Worm (Caenorhabditis elegans): ENCODE data around the gene ZK792.1.

DNA sequence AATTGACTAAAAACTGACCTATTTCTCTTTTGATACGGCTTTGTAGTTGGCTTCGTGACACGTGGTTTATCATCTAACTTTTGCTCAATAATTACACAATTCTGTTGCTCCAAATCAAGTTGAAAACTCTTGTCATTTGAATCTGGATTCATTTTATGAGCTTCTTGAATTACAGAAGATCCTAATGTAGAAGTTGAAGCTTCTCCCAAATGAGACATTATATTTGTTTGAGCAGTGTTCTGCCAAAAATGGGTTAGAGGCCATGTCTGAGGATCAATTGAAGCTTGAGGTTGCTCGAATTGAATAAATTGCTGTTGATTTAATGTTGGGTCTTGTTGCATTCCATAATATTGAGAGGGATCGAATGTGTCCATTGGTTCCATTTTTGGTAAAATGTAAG, 37.9 kb downstream of the ZK792.1 start:
- no peak for TF ChIP-seq klf-2 (GFP tag; conservative IDR thresholded peaks at IDR 0.05)
- TF ChIP-seq tab-1 (GFP tag; IDR thresholded peaks at IDR 0.05): no peak
- TF ChIP-seq cog-1 (tag; optimal IDR thresholded peaks at IDR 0.05): no peak
- TF ChIP-seq ref-1 (GFP tag; conservative IDR thresholded peaks at IDR 0.05): no peak
- TF ChIP-seq med-1 (GFP tag; optimal IDR thresholded peaks at IDR 0.05; ENCODE audit: insufficient read depth): no peak
- TF ChIP-seq T22C8.4 (GFP tag; IDR thresholded peaks at IDR 0.05): no peak
- TF ChIP-seq ztf-23 (GFP tag; IDR thresholded peaks at IDR 0.05): no peak

Measured in whole organism, midembryonic.